Worm (Caenorhabditis elegans) whole organism, L3 larva: Measurements from ENCODE around the gene amx-1.

Experiments
- nfya-1 ChIP-seq: sonication (generic microtip); optimal IDR thresholded peaks from 2 replicates; lab custom pipeline; 2017; ENCODE audit warnings: missing genetic modification characterization, mild to moderate bottlenecking, missing compliant biosample characterization, antibody characterized with exemption, moderate library complexity; ENCODE audit not compliant: insufficient read depth
- nhr-11 ChIP-seq: fragments of 150-350 bp; optimal IDR thresholded peaks from 2 replicates; lab custom pipeline; 2014; ENCODE audit warnings: missing biosample characterization, missing genetic modification characterization
- pqm-1 ChIP-seq: fragments of 150-350 bp; optimal IDR thresholded peaks from 2 replicates; lab custom pipeline; 2017; ENCODE audit warnings: missing biosample characterization, missing genetic modification characterization, inconsistent platforms
- sea-2 ChIP-seq: fragments of 150-350 bp; sonication (generic microtip); optimal IDR thresholded peaks from 4 replicates; lab custom pipeline; 2014; ENCODE audit warnings: missing biosample characterization, missing genetic modification reagents, missing genetic modification characterization
- snpc-4 ChIP-seq: fragments of 150-350 bp; optimal IDR thresholded peaks from 2 replicates; lab custom pipeline; 2014; ENCODE audit warnings: missing biosample characterization, missing genetic modification characterization
- ztf-11 ChIP-seq: fragments of 150-350 bp; optimal IDR thresholded peaks from 2 replicates; lab custom pipeline; 2014; ENCODE audit warnings: missing biosample characterization, missing genetic modification characterization

ce11 chrIII:3872978-3873377, 50.8 kb downstream of the amx-1 start:
- no peak for TF ChIP-seq snpc-4 (tag; lab: Kevin White, UChicago)
- no peak for TF ChIP-seq sea-2 (GFP tag; lab: Kevin White, UChicago)
- no peak for TF ChIP-seq nhr-11
- no peak for TF ChIP-seq pqm-1 (tag; lab: Kevin White, UChicago)
- no peak for TF ChIP-seq ztf-11 (tag; lab: Kevin White, UChicago)
- no peak for TF ChIP-seq nfya-1 (tag; lab: Kevin White, UChicago)
